Worm (Caenorhabditis elegans) whole organism, early embryonic: Measurements from ENCODE around the gene hpo-18.

ENCODE experiments used
- sea-1 ChIP-seq: fragments of 200-800 bp; sonication (Bioruptor generic); conservative IDR thresholded peaks from 2 replicates; pipeline ENCODE4 v1.3.6; 2022; ENCODE audit warnings: missing genetic modification characterization, missing compliant biosample characterization
- tbx-37 ChIP-seq: fragments of 200-800 bp; sonication (Bioruptor generic); conservative IDR thresholded peaks from 2 replicates; pipeline ENCODE4 v1.3.6; 2022; ENCODE audit warnings: missing genetic modification reagents, missing genetic modification characterization, missing compliant biosample characterization

ce11 chrV:4372986-4373385 lies 26.8 kb upstream of the hpo-18 start:
- no peak for TF ChIP-seq tbx-37 (GFP tag; lab: Robert Waterston, UW)
- no peak for TF ChIP-seq sea-1
